Fruit fly (Drosophila melanogaster): Measurements from ENCODE around the gene CG42331.

dm6 chr3R:24813637-24814301 is 41.8 kb downstream of the CG42331 start, which contains the start of the genes lili and CG34150:
- TF ChIP-seq pan (optimal IDR thresholded peaks at IDR 0.05) (no peak), psq (optimal IDR thresholded peaks at IDR 0.05) (no peak), EcR (GFP tag; optimal IDR thresholded peaks at IDR 0.05) (no peak), usp (GFP tag; optimal IDR thresholded peaks at IDR 0.05) (no peak), Dll (optimal IDR thresholded peaks at IDR 0.05) (no peak)
